Fruit fly (Drosophila melanogaster) whole organism, embryonic: ENCODE measurements around the gene CG14668.

Experiments
- Bdp1 ChIP-seq: fragments of 200-800 bp; sonication (Bioruptor generic); optimal IDR thresholded peaks from 3 replicates; lab custom pipeline; 2016; ENCODE audit warnings: missing biosample characterization, missing genetic modification characterization
- CG10267 ChIP-seq: fragments of 200-800 bp; sonication (Bioruptor generic); optimal IDR thresholded peaks from 2 replicates; lab custom pipeline; 2018; ENCODE audit warnings: missing biosample characterization, mild to moderate bottlenecking, missing genetic modification characterization, moderate library complexity
- CG11456 ChIP-seq: fragments of 200-800 bp; sonication (Bioruptor generic); IDR thresholded peaks from 3 replicates; pipeline ENCODE4 v1.3.6; 2022; ENCODE audit warnings: missing biosample characterization, missing genetic modification characterization
- CG11696 ChIP-seq: fragments of 200-800 bp; sonication (Bioruptor generic); IDR thresholded peaks from 2 replicates; pipeline ENCODE4 v1.3.6; 2022; ENCODE audit warnings: missing biosample characterization, missing genetic modification characterization
- CG12071 ChIP-seq: fragments of 200-800 bp; sonication (Bioruptor generic); optimal IDR thresholded peaks from 3 replicates; lab custom pipeline; 2018; ENCODE audit warnings: missing biosample characterization, mild to moderate bottlenecking, missing genetic modification characterization
- CG12744 ChIP-seq: fragments of 200-800 bp; sonication (Bioruptor generic); optimal IDR thresholded peaks from 2 replicates; lab custom pipeline; 2016; ENCODE audit warnings: missing biosample characterization, missing genetic modification characterization
- CG13296 ChIP-seq: fragments of 200-800 bp; sonication (Bioruptor generic); optimal IDR thresholded peaks from 3 replicates; lab custom pipeline; 2018; ENCODE audit warnings: missing biosample characterization, mild to moderate bottlenecking, missing genetic modification characterization
- CG1603 ChIP-seq: fragments of 200-800 bp; sonication (Bioruptor generic); optimal IDR thresholded peaks from 2 replicates; lab custom pipeline; 2019; ENCODE audit warnings: missing biosample characterization, mild to moderate bottlenecking, missing genetic modification characterization, moderate library complexity
- CG17328 ChIP-seq: fragments of 200-800 bp; sonication (Bioruptor generic); IDR thresholded peaks from 2 replicates; pipeline ENCODE4 v1.3.6; 2022; ENCODE audit warnings: missing biosample characterization, missing genetic modification characterization
- CG17385 ChIP-seq: fragments of 200-800 bp; sonication (Bioruptor generic); optimal IDR thresholded peaks from 3 replicates; lab custom pipeline; 2018; ENCODE audit warnings: missing biosample characterization, mild to moderate bottlenecking, missing genetic modification characterization
- CG18476 ChIP-seq: fragments of 200-800 bp; sonication (Bioruptor generic); optimal IDR thresholded peaks from 2 replicates; lab custom pipeline; 2016; ENCODE audit warnings: missing biosample characterization, mild to moderate bottlenecking, missing genetic modification characterization
- CG2202 ChIP-seq: fragments of 200-800 bp; sonication (Bioruptor generic); optimal IDR thresholded peaks from 2 replicates; lab custom pipeline; 2018; ENCODE audit warnings: missing biosample characterization, mild to moderate bottlenecking, missing genetic modification characterization
- CG30431 ChIP-seq: fragments of 200-800 bp; sonication (Bioruptor generic); optimal IDR thresholded peaks from 2 replicates; lab custom pipeline; 2017; ENCODE audit warnings: missing biosample characterization, missing genetic modification characterization
- CG5180 ChIP-seq: fragments of 200-800 bp; sonication (Bioruptor generic); optimal IDR thresholded peaks from 3 replicates; lab custom pipeline; 2017; ENCODE audit warnings: missing biosample characterization, missing genetic modification characterization, mild to moderate bottlenecking, moderate library complexity, missing genetic modification reagents
- CG6272 ChIP-seq: fragments of 200-800 bp; sonication (Bioruptor generic); IDR thresholded peaks from 2 replicates; pipeline ENCODE4 v1.3.6; 2022; ENCODE audit warnings: missing biosample characterization, missing genetic modification characterization
- CG6765 ChIP-seq: fragments of 200-800 bp; sonication (Bioruptor generic); optimal IDR thresholded peaks from 3 replicates; lab custom pipeline; 2017; ENCODE audit warnings: missing biosample characterization, mild to moderate bottlenecking, missing genetic modification characterization
- CG7928 ChIP-seq: fragments of 200-800 bp; sonication (Bioruptor generic); optimal IDR thresholded peaks from 2 replicates; lab custom pipeline; 2017; ENCODE audit warnings: missing biosample characterization, mild to moderate bottlenecking, missing genetic modification characterization
- CoRest ChIP-seq: fragments of 200-800 bp; sonication (Bioruptor generic); optimal IDR thresholded peaks from 3 replicates; lab custom pipeline; 2018; ENCODE audit warnings: missing biosample characterization, mild to moderate bottlenecking, missing genetic modification characterization, moderate library complexity
- Dip3 ChIP-seq: fragments of 200-800 bp; sonication (Bioruptor generic); optimal IDR thresholded peaks from 3 replicates; lab custom pipeline; 2016; ENCODE audit warnings: missing biosample characterization, missing genetic modification characterization
- Dp ChIP-seq: fragments of 200-800 bp; sonication (Bioruptor generic); optimal IDR thresholded peaks from 2 replicates; lab custom pipeline; 2018; ENCODE audit warnings: missing biosample characterization, mild to moderate bottlenecking, missing genetic modification characterization, moderate library complexity
- E2f2 ChIP-seq: fragments of 200-800 bp; sonication (Bioruptor generic); IDR thresholded peaks from 2 replicates; pipeline ENCODE4 v1.3.6; 2022; ENCODE audit warnings: missing biosample characterization, missing genetic modification characterization
- Gug ChIP-seq: fragments of 200-800 bp; sonication (Bioruptor generic); IDR thresholded peaks from 4 replicates; pipeline ENCODE4 v1.3.6; 2022; ENCODE audit warnings: missing biosample characterization, missing genetic modification characterization
- Jarid2 ChIP-seq: fragments of 200-800 bp; sonication (Bioruptor generic); optimal IDR thresholded peaks from 3 replicates; lab custom pipeline; 2017; ENCODE audit warnings: mild to moderate bottlenecking, missing biosample characterization, missing genetic modification reagents, missing genetic modification characterization
- Kr ChIP-seq: fragments of 200-800 bp; sonication (Bioruptor generic); optimal IDR thresholded peaks from 2 replicates; lab custom pipeline; 2017; ENCODE audit warnings: missing biosample characterization, mild to moderate bottlenecking, missing genetic modification characterization
- Lhr ChIP-seq: fragments of 200-800 bp; sonication (Bioruptor generic); optimal IDR thresholded peaks from 3 replicates; lab custom pipeline; 2017; ENCODE audit warnings: mild to moderate bottlenecking, missing biosample characterization, missing genetic modification reagents, missing genetic modification characterization
- Med ChIP-seq: fragments of 200-800 bp; sonication (Bioruptor generic); peaks from one replicate; lab custom pipeline; 2016; ENCODE audit warnings: missing biosample characterization, missing genetic modification characterization, mild to moderate bottlenecking, inconsistent platforms, moderate library complexity
- NfI ChIP-seq: fragments of 200-800 bp; sonication (Bioruptor generic); optimal IDR thresholded peaks from 3 replicates; lab custom pipeline; 2018; ENCODE audit warnings: missing biosample characterization, mild to moderate bottlenecking, missing genetic modification characterization, moderate library complexity
- Opbp ChIP-seq: fragments of 200-800 bp; sonication (Bioruptor generic); IDR thresholded peaks from 3 replicates; pipeline ENCODE4 v1.3.6; 2022; ENCODE audit warnings: missing biosample characterization, missing genetic modification characterization; ENCODE audit not compliant: partially characterized antibody
- Pdp1 ChIP-seq, 2 experiments: fragments of 200-800 bp; sonication (Bioruptor generic); optimal IDR thresholded peaks; 3 replicates each; lab custom pipeline; 2016; ENCODE audit warnings: missing biosample characterization in 2 of 2, missing genetic modification characterization in 2 of 2, mild to moderate bottlenecking in 1 of 2, moderate library complexity in 1 of 2
- Rfx ChIP-seq: fragments of 200-800 bp; sonication (Bioruptor generic); IDR thresholded peaks from 2 replicates; pipeline ENCODE4 v1.3.6; 2022; ENCODE audit warnings: missing biosample characterization, missing genetic modification characterization
- Sry-β ChIP-seq: fragments of 200-800 bp; sonication (Bioruptor generic); optimal IDR thresholded peaks from 2 replicates; lab custom pipeline; 2018; ENCODE audit warnings: missing biosample characterization, mild to moderate bottlenecking, missing genetic modification characterization, moderate library complexity
- Trl ChIP-seq, 3 experiments: fragments of >200 bp in 2 of 3; fragments of 200-800 bp in 1 of 3; sonication (Bioruptor generic) in 1 of 3; optimal IDR thresholded peaks; 2 replicates in 1 of 3; 3 replicates in 2 of 3; lab custom pipeline; 2016 to 2017; ENCODE audit warnings: missing biosample characterization in 1 of 3, missing genetic modification characterization in 1 of 3
- Xbp1 ChIP-seq: fragments of 200-800 bp; sonication (Bioruptor generic); optimal IDR thresholded peaks from 3 replicates; lab custom pipeline; 2016; ENCODE audit warnings: missing biosample characterization, mild to moderate bottlenecking, missing genetic modification characterization
- Xrp1 ChIP-seq: fragments of 200-800 bp; sonication (Bioruptor generic); IDR thresholded peaks from 2 replicates; pipeline ENCODE4 v1.3.6; 2022; ENCODE audit warnings: missing biosample characterization, missing genetic modification characterization
- ash1 ChIP-seq: fragments of 200-800 bp; sonication (Bioruptor generic); optimal IDR thresholded peaks from 2 replicates; lab custom pipeline; 2018; ENCODE audit warnings: missing biosample characterization, mild to moderate bottlenecking, missing genetic modification characterization
- bigmax ChIP-seq: fragments of 200-800 bp; sonication (Bioruptor generic); optimal IDR thresholded peaks from 2 replicates; lab custom pipeline; 2018; ENCODE audit warnings: missing biosample characterization, mild to moderate bottlenecking, missing genetic modification characterization
- croc ChIP-seq: fragments of 200-800 bp; sonication (Bioruptor generic); conservative IDR thresholded peaks from 3 replicates; pipeline ENCODE4 v1.3.6; 2022; ENCODE audit warnings: missing biosample characterization, missing genetic modification characterization
- dm ChIP-seq: fragments of 200-800 bp; sonication (Bioruptor generic); optimal IDR thresholded peaks from 3 replicates; lab custom pipeline; 2016; ENCODE audit warnings: missing biosample characterization, missing genetic modification characterization
- dmrt11E ChIP-seq: fragments of 200-800 bp; sonication (Bioruptor generic); optimal IDR thresholded peaks from 3 replicates; lab custom pipeline; 2018; ENCODE audit warnings: missing biosample characterization, mild to moderate bottlenecking, missing genetic modification characterization, moderate library complexity
- eve ChIP-seq, 2 experiments: fragments of >200 bp; optimal IDR thresholded peaks; 2 replicates each; lab custom pipeline; 2017; ENCODE audit warnings: missing biosample characterization in 2 of 2, missing genetic modification characterization in 2 of 2
- hth ChIP-seq: fragments of >200 bp; optimal IDR thresholded peaks from 2 replicates; lab custom pipeline; 2017; ENCODE audit warnings: inconsistent platforms
- kni ChIP-seq: fragments of 200-800 bp; sonication (Bioruptor generic); optimal IDR thresholded peaks from 3 replicates; lab custom pipeline; 2017; ENCODE audit warnings: mild to moderate bottlenecking, missing biosample characterization, missing genetic modification reagents, missing genetic modification characterization
- knrl ChIP-seq: fragments of 200-800 bp; sonication (Bioruptor generic); IDR thresholded peaks from 3 replicates; pipeline ENCODE4 v1.3.6; 2022; ENCODE audit warnings: missing biosample characterization, missing genetic modification characterization; ENCODE audit not compliant: partially characterized antibody
- lbe ChIP-seq: fragments of 200-800 bp; sonication (Bioruptor generic); optimal IDR thresholded peaks from 2 replicates; lab custom pipeline; 2016; ENCODE audit warnings: missing biosample characterization, mild to moderate bottlenecking, missing genetic modification characterization
- mam ChIP-seq: fragments of 200-800 bp; sonication (Bioruptor generic); optimal IDR thresholded peaks from 3 replicates; lab custom pipeline; 2016; ENCODE audit warnings: missing biosample characterization, missing genetic modification characterization
- salm ChIP-seq: fragments of 200-800 bp; sonication (Bioruptor generic); optimal IDR thresholded peaks from 2 replicates; lab custom pipeline; 2018; ENCODE audit warnings: missing biosample characterization, mild to moderate bottlenecking, missing genetic modification characterization
- sob ChIP-seq: fragments of 200-800 bp; sonication (Bioruptor generic); IDR thresholded peaks from 2 replicates; pipeline ENCODE4 v1.3.6; 2022; ENCODE audit warnings: missing biosample characterization, missing genetic modification characterization
- tin ChIP-seq: fragments of 200-800 bp; sonication (Bioruptor generic); optimal IDR thresholded peaks from 3 replicates; lab custom pipeline; 2016; ENCODE audit warnings: missing biosample characterization, missing genetic modification characterization
- tll ChIP-seq, 2 experiments: fragments of 200-800 bp in 1 of 2; fragments of >200 bp in 1 of 2; sonication (Bioruptor generic) in 1 of 2; optimal IDR thresholded peaks; 2 replicates each; lab custom pipeline; 2017 to 2019; ENCODE audit warnings: missing biosample characterization in 2 of 2, missing genetic modification characterization in 2 of 2, mild to moderate bottlenecking in 1 of 2, moderate library complexity in 1 of 2

CG14668 gene

DNA sequence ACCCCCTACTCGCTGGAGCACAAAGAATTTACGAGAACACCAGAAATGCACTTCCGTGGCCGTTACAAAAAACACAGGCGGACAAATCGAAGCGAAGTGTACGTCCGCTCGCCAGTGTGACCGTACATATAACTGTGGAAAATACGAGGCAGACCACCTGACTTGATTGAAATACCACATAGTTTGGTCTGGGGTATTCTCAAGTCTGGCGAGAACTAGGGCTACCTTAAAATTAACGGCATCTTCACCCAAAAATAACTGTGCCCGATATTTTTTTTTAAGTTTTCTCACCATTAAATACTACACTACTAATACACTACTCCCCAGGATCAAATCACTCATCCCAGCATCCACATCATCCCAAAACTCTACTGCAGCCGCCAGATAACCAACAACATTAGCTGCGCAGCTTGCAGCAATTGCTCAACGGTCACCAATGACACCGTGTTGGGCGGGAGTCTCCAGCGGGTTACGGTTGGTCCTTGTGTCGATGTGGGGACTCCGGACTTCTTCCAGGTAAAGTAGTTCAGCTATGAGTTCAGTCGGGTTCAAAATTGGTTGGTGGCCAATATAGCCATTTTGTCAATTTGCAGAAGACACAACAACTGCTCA, 19.2 kb downstream of the CG14668 start, which contains the start of gene Cerk (continued):
- TF ChIP-seq Kr (GFP tag; lab: Kevin White, UChicago): no peak
- TF ChIP-seq Lhr (GFP tag; lab: Kevin White, UChicago): peak; percentile 77
- peak; percentile 57 for TF ChIP-seq dm (GFP tag; lab: Kevin White, UChicago)
- TF ChIP-seq Opbp (GFP tag; lab: Robert Waterston, UW): peak; percentile 79
- no peak for TF ChIP-seq eve (GFP tag; optimal IDR thresholded peaks at IDR 0.05; lab: Kevin White, UChicago)
- TF ChIP-seq Bdp1 (GFP tag; lab: Kevin White, UChicago): peak; percentile 24
- peak; percentile 51; the same call in 1 of the 3 replicates for TF ChIP-seq CG11456
- TF ChIP-seq CG7928 (GFP tag; lab: Kevin White, UChicago): peak; percentile 91
- TF ChIP-seq NfI: peak; percentile 42
- TF ChIP-seq bigmax (GFP tag; lab: Kevin White, UChicago): no peak
- no peak for TF ChIP-seq CG6765 (GFP tag; lab: Kevin White, UChicago)
- no peak for TF ChIP-seq Gug (GFP tag; lab: Robert Waterston, UW)
- TF ChIP-seq knrl (GFP tag; lab: Robert Waterston, UW): peak; percentile 65; the same call in 2 of the 3 replicates
- TF ChIP-seq Xrp1 (GFP tag; lab: Robert Waterston, UW): no peak
- peak; percentile 4 for TF ChIP-seq CG2202 (tag; lab: Kevin White, UChicago)
- TF ChIP-seq Pdp1 (GFP tag; optimal IDR thresholded peaks at IDR 0.05; lab: Kevin White, UChicago): peak in 1 of 2 experiments; percentile 61
- TF ChIP-seq CG12744: no peak
- TF ChIP-seq salm (tag; lab: Kevin White, UChicago): peak; percentile 22
- TF ChIP-seq Sry-β (GFP tag; lab: Kevin White, UChicago): peak; percentile 56
- TF ChIP-seq CG12071 (GFP tag; lab: Kevin White, UChicago): no peak
- TF ChIP-seq Dp: peak; percentile 46
- peak; percentile 67 for TF ChIP-seq mam (GFP tag; lab: Kevin White, UChicago)
- TF ChIP-seq lbe: no peak
- peak; percentile 93 for TF ChIP-seq Med (GFP tag; lab: Kevin White, UChicago)
- TF ChIP-seq CG13296: peak; percentile 2
- TF ChIP-seq croc (GFP tag; lab: Robert Waterston, UW): no peak
- TF ChIP-seq CG10267 (tag; lab: Kevin White, UChicago): peak; percentile 27
- TF ChIP-seq Dip3 (GFP tag; lab: Kevin White, UChicago): peak; percentile 7
- TF ChIP-seq E2f2: peak; percentile 57
- TF ChIP-seq Jarid2: peak; percentile 93
- TF ChIP-seq hth (lab: Kevin White, UChicago): no peak
- peak; percentile 40 for TF ChIP-seq Xbp1 (GFP tag; lab: Kevin White, UChicago)
- TF ChIP-seq tll (GFP tag; optimal IDR thresholded peaks at IDR 0.05; lab: Kevin White, UChicago): no peak
- TF ChIP-seq CoRest: peak; percentile 62
- no peak for TF ChIP-seq CG5180 (GFP tag; lab: Kevin White, UChicago)
- TF ChIP-seq sob: peak; percentile 75
- 0 out of 2 replicates have a peak, but pooled peaks have one; percentile 4 for TF ChIP-seq CG17328 (GFP tag; lab: Robert Waterston, UW)
- TF ChIP-seq Rfx: peak; percentile 73
- TF ChIP-seq CG1603 (tag; lab: Kevin White, UChicago): peak; percentile 73
- no peak for TF ChIP-seq dmrt11E
- TF ChIP-seq Trl (optimal IDR thresholded peaks at IDR 0.05; lab: Kevin White, UChicago): no peak
- peak; percentile 57 for TF ChIP-seq Trl (GFP tag; optimal IDR thresholded peaks at IDR 0.05; lab: Kevin White, UChicago)
- TF ChIP-seq tin (GFP tag; lab: Kevin White, UChicago): no peak
- no peak for TF ChIP-seq CG11696
- TF ChIP-seq ash1 (GFP tag; lab: Kevin White, UChicago): no peak
- TF ChIP-seq kni (GFP tag; lab: Kevin White, UChicago): no peak
- peak; percentile 36 for TF ChIP-seq CG17385 (GFP tag; lab: Kevin White, UChicago)
- TF ChIP-seq CG18476 (GFP tag; lab: Kevin White, UChicago): no peak
- no peak for TF ChIP-seq CG6272 (GFP tag; lab: Robert Waterston, UW)
- TF ChIP-seq CG30431 (GFP tag; lab: Kevin White, UChicago): no peak
